Fruit fly (Drosophila melanogaster) whole organism, embryonic: ENCODE data around the gene CG15882.

Experiments used
- Asciz ChIP-seq: fragments of 200-800 bp; sonication (Bioruptor generic); optimal IDR thresholded peaks from 2 replicates; lab custom pipeline; 2017; ENCODE audit warnings: missing biosample characterization, mild to moderate bottlenecking, missing genetic modification characterization, missing genetic modification reagents
- Bdp1 ChIP-seq: fragments of 200-800 bp; sonication (Bioruptor generic); optimal IDR thresholded peaks from 3 replicates; lab custom pipeline; 2016; ENCODE audit warnings: missing biosample characterization, missing genetic modification characterization
- CG10654 ChIP-seq: fragments of 200-800 bp; sonication (Bioruptor generic); optimal IDR thresholded peaks from 2 replicates; lab custom pipeline; 2016; ENCODE audit warnings: missing biosample characterization, missing genetic modification characterization
- CG10959 ChIP-seq: fragments of 200-800 bp; sonication (Bioruptor generic); IDR thresholded peaks from 2 replicates; pipeline ENCODE4 v1.3.6; 2022; ENCODE audit warnings: missing biosample characterization, missing genetic modification characterization
- CG11560 ChIP-seq: fragments of 200-800 bp; sonication (Bioruptor generic); IDR thresholded peaks from 3 replicates; pipeline ENCODE4 v1.3.6; 2022; ENCODE audit warnings: missing biosample characterization, missing genetic modification characterization
- CG12071 ChIP-seq: fragments of 200-800 bp; sonication (Bioruptor generic); optimal IDR thresholded peaks from 3 replicates; lab custom pipeline; 2018; ENCODE audit warnings: missing biosample characterization, mild to moderate bottlenecking, missing genetic modification characterization
- CG13123 ChIP-seq: fragments of 200-800 bp; sonication (Bioruptor generic); optimal IDR thresholded peaks from 2 replicates; lab custom pipeline; 2016; ENCODE audit warnings: missing biosample characterization, missing genetic modification characterization
- CG13287 ChIP-seq: fragments of 200-800 bp; sonication (Bioruptor generic); IDR thresholded peaks from 2 replicates; pipeline ENCODE4 v1.3.6; 2022; ENCODE audit warnings: missing biosample characterization, missing genetic modification characterization; ENCODE audit not compliant: partially characterized antibody
- CG13296 ChIP-seq: fragments of 200-800 bp; sonication (Bioruptor generic); optimal IDR thresholded peaks from 3 replicates; lab custom pipeline; 2018; ENCODE audit warnings: missing biosample characterization, mild to moderate bottlenecking, missing genetic modification characterization
- CG13775 ChIP-seq: fragments of 200-800 bp; sonication (Bioruptor generic); optimal IDR thresholded peaks from 3 replicates; lab custom pipeline; 2017; ENCODE audit warnings: missing biosample characterization, mild to moderate bottlenecking, missing genetic modification characterization
- CG14014 ChIP-seq: fragments of 200-800 bp; sonication (Bioruptor generic); IDR thresholded peaks from 2 replicates; pipeline ENCODE4 v1.3.6; 2022; ENCODE audit warnings: missing biosample characterization, missing genetic modification characterization
- CG1647 ChIP-seq: fragments of 200-800 bp; sonication (Bioruptor generic); optimal IDR thresholded peaks from 3 replicates; lab custom pipeline; 2016; ENCODE audit warnings: missing biosample characterization, missing genetic modification characterization
- CG1832 ChIP-seq: fragments of 200-800 bp; sonication (Bioruptor generic); optimal IDR thresholded peaks from 2 replicates; lab custom pipeline; 2017; ENCODE audit warnings: missing biosample characterization, mild to moderate bottlenecking, missing genetic modification characterization, inconsistent platforms
- CG18599 ChIP-seq: fragments of 200-800 bp; sonication (Bioruptor generic); optimal IDR thresholded peaks from 3 replicates; lab custom pipeline; 2017; ENCODE audit warnings: missing biosample characterization, missing genetic modification characterization, mild to moderate bottlenecking, moderate library complexity, missing genetic modification reagents
- CG18619 ChIP-seq: fragments of 200-800 bp; sonication (Bioruptor generic); optimal IDR thresholded peaks from 3 replicates; lab custom pipeline; 2017; ENCODE audit warnings: missing biosample characterization, mild to moderate bottlenecking, missing genetic modification characterization
- CG2120 ChIP-seq: fragments of 200-800 bp; sonication (Bioruptor generic); optimal IDR thresholded peaks from 3 replicates; lab custom pipeline; 2016; ENCODE audit warnings: missing biosample characterization, missing genetic modification characterization
- CG32767 ChIP-seq: fragments of 200-800 bp; sonication (Bioruptor generic); IDR thresholded peaks from 2 replicates; pipeline ENCODE4 v1.3.6; 2022; ENCODE audit warnings: missing biosample characterization, missing genetic modification characterization
- CG4424 ChIP-seq: fragments of 200-800 bp; sonication (Bioruptor generic); optimal IDR thresholded peaks from 3 replicates; lab custom pipeline; 2016; ENCODE audit warnings: missing biosample characterization, missing genetic modification characterization
- CG6791 ChIP-seq: fragments of 200-800 bp; sonication (Bioruptor generic); IDR thresholded peaks from 3 replicates; pipeline ENCODE4 v1.3.6; 2022; ENCODE audit warnings: missing biosample characterization, missing genetic modification characterization; ENCODE audit not compliant: partially characterized antibody
- CG8290 ChIP-seq, 3 experiments: fragments of 200-800 bp; sonication (Bioruptor generic); optimal IDR thresholded peaks; 2 replicates each; lab custom pipeline; 2016 to 2019; ENCODE audit warnings: missing biosample characterization in 3 of 3, missing genetic modification characterization in 3 of 3, mild to moderate bottlenecking in 2 of 3, moderate library complexity in 1 of 3
- Dbx ChIP-seq: fragments of 200-800 bp; sonication (Bioruptor generic); IDR thresholded peaks from 3 replicates; pipeline ENCODE4 v1.3.6; 2022; ENCODE audit warnings: missing biosample characterization, missing genetic modification characterization
- Dfd ChIP-seq, 2 experiments: fragments of >200 bp; optimal IDR thresholded peaks; 2 replicates each; lab custom pipeline; 2017; ENCODE audit warnings: missing biosample characterization in 2 of 2, missing genetic modification characterization in 2 of 2
- Doc2 ChIP-seq: fragments of 200-800 bp; sonication (Bioruptor generic); IDR thresholded peaks from 2 replicates; pipeline ENCODE4 v1.3.6; 2022; ENCODE audit warnings: missing biosample characterization, missing genetic modification characterization
- E2f1 ChIP-seq: fragments of 200-800 bp; sonication (Bioruptor generic); IDR thresholded peaks from 2 replicates; pipeline ENCODE4 v1.3.6; 2022; ENCODE audit warnings: missing biosample characterization, missing genetic modification characterization
- ERR ChIP-seq: fragments of 200-800 bp; sonication (Bioruptor generic); optimal IDR thresholded peaks from 2 replicates; lab custom pipeline; 2016; ENCODE audit warnings: missing biosample characterization, missing genetic modification characterization
- H15 ChIP-seq: fragments of 200-800 bp; sonication (Bioruptor generic); IDR thresholded peaks from 3 replicates; pipeline ENCODE4 v1.3.6; 2022; ENCODE audit warnings: missing biosample characterization, missing genetic modification characterization
- Hmr ChIP-seq: fragments of 200-800 bp; sonication (Bioruptor generic); optimal IDR thresholded peaks from 3 replicates; lab custom pipeline; 2017; ENCODE audit warnings: mild to moderate bottlenecking, missing biosample characterization, missing genetic modification reagents, missing genetic modification characterization
- Lpt ChIP-seq: fragments of >200 bp; optimal IDR thresholded peaks from 2 replicates; lab custom pipeline; 2018; ENCODE audit warnings: missing biosample characterization, missing genetic modification characterization
- Med ChIP-seq: fragments of 200-800 bp; sonication (Bioruptor generic); peaks from one replicate; lab custom pipeline; 2016; ENCODE audit warnings: missing biosample characterization, missing genetic modification characterization, mild to moderate bottlenecking, inconsistent platforms, moderate library complexity
- Myb ChIP-seq: fragments of 200-800 bp; sonication (Bioruptor generic); optimal IDR thresholded peaks from 2 replicates; lab custom pipeline; 2016; ENCODE audit warnings: missing biosample characterization, missing genetic modification characterization
- NC2α ChIP-seq: fragments of 200-800 bp; sonication (Bioruptor generic); optimal IDR thresholded peaks from 2 replicates; lab custom pipeline; 2016; ENCODE audit warnings: missing biosample characterization, missing genetic modification characterization
- Nf-YB ChIP-seq: fragments of 200-800 bp; sonication (Bioruptor generic); optimal IDR thresholded peaks from 3 replicates; lab custom pipeline; 2019; ENCODE audit warnings: missing biosample characterization, mild to moderate bottlenecking, missing genetic modification characterization, moderate library complexity
- Nf-YC ChIP-seq: fragments of 200-800 bp; optimal IDR thresholded peaks from 3 replicates; lab custom pipeline; 2019; ENCODE audit warnings: missing biosample characterization, mild to moderate bottlenecking, missing genetic modification characterization, moderate library complexity
- PHDP ChIP-seq: fragments of 200-800 bp; sonication (Bioruptor generic); optimal IDR thresholded peaks from 3 replicates; lab custom pipeline; 2018; ENCODE audit warnings: missing biosample characterization, mild to moderate bottlenecking, missing genetic modification characterization, moderate library complexity
- Poxn ChIP-seq: fragments of 200-800 bp; sonication (Bioruptor generic); IDR thresholded peaks from 2 replicates; pipeline ENCODE4 v1.3.6; 2022; ENCODE audit warnings: missing biosample characterization, missing genetic modification characterization
- Vsx1 ChIP-seq: fragments of 200-800 bp; sonication (Bioruptor generic); optimal IDR thresholded peaks from 2 replicates; lab custom pipeline; 2017; ENCODE audit warnings: missing biosample characterization, mild to moderate bottlenecking, missing genetic modification characterization, missing genetic modification reagents
- br ChIP-seq: fragments of >200 bp; optimal IDR thresholded peaks from 2 replicates; lab custom pipeline; 2017
- caup ChIP-seq: fragments of 200-800 bp; sonication (Bioruptor generic); optimal IDR thresholded peaks from 3 replicates; lab custom pipeline; 2017; ENCODE audit warnings: missing biosample characterization, mild to moderate bottlenecking, missing genetic modification characterization, moderate library complexity; ENCODE audit not compliant: severe bottlenecking
- chif ChIP-seq, 2 experiments: fragments of 200-800 bp; sonication (Bioruptor generic); optimal IDR thresholded peaks; 3 replicates each; lab custom pipeline; 2016; ENCODE audit warnings: missing biosample characterization in 2 of 2, missing genetic modification characterization in 2 of 2
- crol ChIP-seq: fragments of 200-800 bp; sonication (Bioruptor generic); IDR thresholded peaks from 2 replicates; pipeline ENCODE4 v1.3.6; 2022; ENCODE audit warnings: missing biosample characterization, missing genetic modification characterization
- en ChIP-seq: fragments of 200-800 bp; sonication (Bioruptor generic); optimal IDR thresholded peaks from 2 replicates; lab custom pipeline; 2016; ENCODE audit warnings: missing biosample characterization, missing genetic modification characterization
- exex ChIP-seq: fragments of 200-800 bp; sonication (Bioruptor generic); optimal IDR thresholded peaks from 4 replicates; lab custom pipeline; 2018; ENCODE audit warnings: missing biosample characterization, mild to moderate bottlenecking, missing genetic modification characterization, moderate library complexity
- gcm ChIP-seq: fragments of 200-800 bp; sonication (Bioruptor generic); optimal IDR thresholded peaks from 2 replicates; lab custom pipeline; 2019; ENCODE audit warnings: missing biosample characterization, mild to moderate bottlenecking, missing genetic modification characterization, moderate library complexity
- gfzf ChIP-seq: fragments of 200-800 bp; sonication (Bioruptor generic); optimal IDR thresholded peaks from 2 replicates; lab custom pipeline; 2016; ENCODE audit warnings: missing biosample characterization, mild to moderate bottlenecking, missing genetic modification characterization, moderate library complexity
- grn ChIP-seq: fragments of 200-800 bp; sonication (Bioruptor generic); optimal IDR thresholded peaks from 3 replicates; lab custom pipeline; 2017; ENCODE audit warnings: missing biosample characterization, missing genetic modification characterization
- hb ChIP-seq: fragments of 200-800 bp; sonication (Bioruptor generic); IDR thresholded peaks from 3 replicates; pipeline ENCODE4 v1.3.6; 2022; ENCODE audit warnings: missing biosample characterization, missing genetic modification characterization; ENCODE audit not compliant: partially characterized antibody
- pnt ChIP-seq: fragments of 200-800 bp; sonication (Bioruptor generic); optimal IDR thresholded peaks from 3 replicates; lab custom pipeline; 2016; ENCODE audit warnings: missing biosample characterization, missing genetic modification characterization
- tap ChIP-seq: fragments of 200-800 bp; optimal IDR thresholded peaks from 3 replicates; lab custom pipeline; 2019; ENCODE audit warnings: missing biosample characterization, mild to moderate bottlenecking, missing genetic modification characterization, moderate library complexity
- tx ChIP-seq: fragments of 200-800 bp; sonication (Bioruptor generic); optimal IDR thresholded peaks from 2 replicates; lab custom pipeline; 2016; ENCODE audit warnings: missing biosample characterization, missing genetic modification characterization
- zf30C ChIP-seq: fragments of 200-800 bp; sonication (Bioruptor generic); optimal IDR thresholded peaks from 3 replicates; lab custom pipeline; 2018; ENCODE audit warnings: missing biosample characterization, mild to moderate bottlenecking, missing genetic modification characterization

The CG15882 gene

dm6 chrX:19166152-19166935 is 42.2 kb upstream of the CG15882 start (continued):
- TF ChIP-seq CG13287 (GFP tag; lab: Robert Waterston, UW) (no peak), hb (GFP tag; lab: Robert Waterston, UW) (no peak), CG11560 (no peak), CG10959 (GFP tag; lab: Robert Waterston, UW) (no peak), E2f1 (GFP tag; lab: Robert Waterston, UW) (no peak), Vsx1 (GFP tag; lab: Kevin White, UChicago) (no peak), crol (GFP tag; lab: Robert Waterston, UW) (no peak), CG32767 (GFP tag; lab: Robert Waterston, UW) (no peak), CG4424 (GFP tag; lab: Kevin White, UChicago) (no peak), CG2120 (peak; percentile 56), br (lab: Kevin White, UChicago) (no peak), tx (GFP tag; lab: Kevin White, UChicago) (no peak), grn (no peak), caup (GFP tag; lab: Kevin White, UChicago) (no peak), NC2α (no peak), Nf-YB (GFP tag; lab: Kevin White, UChicago) (no peak), CG18599 (peak; percentile 45), Med (GFP tag; lab: Kevin White, UChicago) (peak; percentile 41), Asciz (GFP tag; lab: Kevin White, UChicago) (no peak), Bdp1 (GFP tag; lab: Kevin White, UChicago) (no peak), Myb (GFP tag; lab: Kevin White, UChicago) (no peak), Hmr (GFP tag; lab: Kevin White, UChicago) (peak; percentile 51), CG1832 (GFP tag; lab: Kevin White, UChicago) (no peak), CG10654 (GFP tag; lab: Kevin White, UChicago) (no peak), CG13296 (GFP tag; lab: Kevin White, UChicago) (peak; percentile 18), CG18619 (GFP tag; lab: Kevin White, UChicago) (peak; percentile 37), gcm (no peak), CG14014 (GFP tag; lab: Robert Waterston, UW) (no peak), Doc2 (GFP tag; lab: Robert Waterston, UW) (no peak), Lpt (GFP tag; lab: Kevin White, UChicago) (no peak), zf30C (GFP tag; lab: Kevin White, UChicago) (no peak), ERR (GFP tag; lab: Kevin White, UChicago) (no peak), PHDP (tag; lab: Kevin White, UChicago) (no peak), Dbx (GFP tag; lab: Robert Waterston, UW) (no peak), pnt (GFP tag; lab: Kevin White, UChicago) (no peak), chif (GFP tag; optimal IDR thresholded peaks at IDR 0.05; lab: Kevin White, UChicago) (peak; percentile 13 to 26), CG6791 (no peak), Poxn (GFP tag; lab: Robert Waterston, UW) (no peak), CG8290 (GFP tag; optimal IDR thresholded peaks at IDR 0.05; lab: Kevin White, UChicago) (no peak), CG8290 (tag; optimal IDR thresholded peaks at IDR 0.05; lab: Kevin White, UChicago) (peak in 1 of 2 experiments; percentile 61), CG13123 (GFP tag; lab: Kevin White, UChicago) (no peak), Nf-YC (tag; lab: Kevin White, UChicago) (peak; percentile 32), CG13775 (peak; percentile 43), exex (tag; lab: Kevin White, UChicago) (no peak), H15 (GFP tag; lab: Robert Waterston, UW) (0 out of 3 replicates have a peak, but pooled peaks have one; percentile 42), CG1647 (no peak), tap (tag; lab: Kevin White, UChicago) (no peak), CG12071 (GFP tag; lab: Kevin White, UChicago) (no peak), en (GFP tag; lab: Kevin White, UChicago) (no peak), gfzf (GFP tag; lab: Kevin White, UChicago) (no peak), Dfd (GFP tag; optimal IDR thresholded peaks at IDR 0.05; lab: Kevin White, UChicago) (no peak)
